Worm (Caenorhabditis elegans) whole organism, L3 larva: ENCODE measurements around the gene nlp-71.

Experiments
- ceh-82 ChIP-seq: fragments of 150-350 bp; optimal IDR thresholded peaks from 2 replicates; lab custom pipeline; 2014; ENCODE audit warnings: missing biosample characterization, missing genetic modification characterization
- daf-12 ChIP-seq: fragments of 150-350 bp; optimal IDR thresholded peaks from 2 replicates; lab custom pipeline; 2014; ENCODE audit warnings: missing biosample characterization, missing genetic modification reagents, missing genetic modification characterization
- egl-5 ChIP-seq: fragments of 150-350 bp; optimal IDR thresholded peaks from 2 replicates; lab custom pipeline; 2017; ENCODE audit warnings: missing biosample characterization, missing genetic modification reagents, missing genetic modification characterization, inconsistent platforms
- fkh-10 ChIP-seq: sonication (generic microtip); optimal IDR thresholded peaks from 2 replicates; lab custom pipeline; 2017; ENCODE audit warnings: missing biosample characterization, missing genetic modification reagents, missing genetic modification characterization
- mdl-1 ChIP-seq: fragments of 150-350 bp; optimal IDR thresholded peaks from 2 replicates; lab custom pipeline; 2014; ENCODE audit warnings: missing biosample characterization, missing genetic modification characterization
- nhr-237 ChIP-seq: fragments of 150-350 bp; optimal IDR thresholded peaks from 2 replicates; lab custom pipeline; 2014; ENCODE audit warnings: missing biosample characterization, missing genetic modification characterization
- skn-1 ChIP-seq: fragments of 150-350 bp; optimal IDR thresholded peaks from 2 replicates; lab custom pipeline; 2014; ENCODE audit warnings: missing biosample characterization, missing genetic modification characterization
- unc-39 ChIP-seq: sonication (generic microtip); optimal IDR thresholded peaks from 4 replicates; lab custom pipeline; 2017; ENCODE audit warnings: missing biosample characterization, missing genetic modification characterization
- zag-1 ChIP-seq: fragments of 150-350 bp; optimal IDR thresholded peaks from 2 replicates; lab custom pipeline; 2014; ENCODE audit warnings: missing biosample characterization, missing genetic modification characterization
- ztf-11 ChIP-seq: fragments of 150-350 bp; optimal IDR thresholded peaks from 2 replicates; lab custom pipeline; 2014; ENCODE audit warnings: missing biosample characterization, missing genetic modification characterization

DNA sequence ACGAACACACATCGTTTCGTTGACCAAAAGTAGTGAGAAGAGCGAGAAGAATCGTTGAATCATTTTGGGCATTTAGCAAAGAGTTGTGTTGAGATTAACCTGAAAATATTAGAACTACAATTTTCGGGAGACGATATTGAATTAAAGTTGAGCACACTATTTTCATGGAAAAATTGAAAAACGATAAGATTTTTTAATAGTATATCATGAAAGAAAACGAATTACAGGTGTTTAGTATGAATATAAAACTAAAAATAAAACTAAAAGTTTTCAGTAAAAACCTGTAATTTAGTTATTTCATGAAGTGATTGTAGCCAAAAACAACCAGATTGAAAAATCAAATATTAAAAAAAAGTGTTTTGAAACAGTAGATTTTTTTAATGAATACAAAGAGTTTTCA lies 44.1 kb upstream of the nlp-71 start, which contains the start of gene lgc-10:
- TF ChIP-seq daf-12 (tag; lab: Kevin White, UChicago) (no peak), skn-1 (tag; lab: Kevin White, UChicago) (no peak), unc-39 (no peak), mdl-1 (tag; lab: Kevin White, UChicago) (no peak), ceh-82 (no peak), nhr-237 (no peak), egl-5 (tag; lab: Kevin White, UChicago) (no peak), zag-1 (no peak), fkh-10 (GFP tag; lab: Kevin White, UChicago) (no peak), ztf-11 (no peak)
